Fruit fly (Drosophila melanogaster): ENCODE results near the gene RYa-R.

RYa-R gene

DNA sequence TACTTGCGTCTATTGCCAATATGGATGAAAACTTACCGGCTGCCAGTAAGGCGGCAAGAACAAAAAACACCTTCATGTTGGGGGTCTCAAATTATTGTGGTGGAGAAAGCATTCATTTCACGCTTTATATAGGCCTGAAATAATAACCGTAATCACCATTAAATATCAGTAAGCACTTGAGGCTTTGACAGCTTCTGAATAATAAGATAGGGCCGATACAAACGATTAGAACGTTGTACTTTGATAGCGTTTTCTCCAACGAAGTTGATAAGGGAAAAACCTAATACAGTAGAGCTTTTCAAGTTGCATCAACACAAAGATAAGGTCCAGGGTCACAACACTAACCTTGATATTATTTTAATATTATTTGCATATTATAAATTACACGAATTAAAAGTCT lies 24.5 kb downstream of the RYa-R start, which contains the start of gene CG6283:
Gene CG6283 (minus strand): TSS at position 101 of the 400 bp plus-strand sequence.
- TF ChIP-seq eg (GFP tag; IDR thresholded peaks at IDR 0.05) (no peak), CG10669 (GFP tag; optimal IDR thresholded peaks at IDR 0.05) (no peak), Sox102F (GFP tag; optimal IDR thresholded peaks at IDR 0.05) (no peak), OdsH (GFP tag; optimal IDR thresholded peaks at IDR 0.05) (no peak), CG15336 (GFP tag; IDR thresholded peaks at IDR 0.05) (no peak), CG6163 (GFP tag; IDR thresholded peaks at IDR 0.05) (no peak), CG8119 (GFP tag; IDR thresholded peaks at IDR 0.05) (no peak), fkh (GFP tag; optimal IDR thresholded peaks at IDR 0.05) (no peak), svp (GFP tag) (no peak), CG31627 (GFP tag; optimal IDR thresholded peaks at IDR 0.05) (no peak), CG8632 (GFP tag; optimal IDR thresholded peaks at IDR 0.05) (no peak), CG11902 (GFP tag; optimal IDR thresholded peaks at IDR 0.05) (no peak), CG11294 (GFP tag; IDR thresholded peaks at IDR 0.05) (no peak), topi (GFP tag; optimal IDR thresholded peaks at IDR 0.05) (no peak), CG9139 (GFP tag; optimal IDR thresholded peaks at IDR 0.05) (no peak), Sox14 (GFP tag; optimal IDR thresholded peaks at IDR 0.05) (no peak), acj6 (GFP tag; optimal IDR thresholded peaks at IDR 0.05) (no peak), CG3032 (tag; optimal IDR thresholded peaks at IDR 0.05) (no peak)

dm6 chr3R:27023117-27023516 lies 26.3 kb downstream of the RYa-R start, which contains the start of gene CG6277:
CG6277 (minus strand) TSS chr3R:27023217.
- no peak for TF ChIP-seq Sox14 (GFP tag; optimal IDR thresholded peaks at IDR 0.05)
- TF ChIP-seq CG8632 (GFP tag; optimal IDR thresholded peaks at IDR 0.05) = no peak
- TF ChIP-seq vri (GFP tag; optimal IDR thresholded peaks at IDR 0.05) = peak; percentile 37

DNA sequence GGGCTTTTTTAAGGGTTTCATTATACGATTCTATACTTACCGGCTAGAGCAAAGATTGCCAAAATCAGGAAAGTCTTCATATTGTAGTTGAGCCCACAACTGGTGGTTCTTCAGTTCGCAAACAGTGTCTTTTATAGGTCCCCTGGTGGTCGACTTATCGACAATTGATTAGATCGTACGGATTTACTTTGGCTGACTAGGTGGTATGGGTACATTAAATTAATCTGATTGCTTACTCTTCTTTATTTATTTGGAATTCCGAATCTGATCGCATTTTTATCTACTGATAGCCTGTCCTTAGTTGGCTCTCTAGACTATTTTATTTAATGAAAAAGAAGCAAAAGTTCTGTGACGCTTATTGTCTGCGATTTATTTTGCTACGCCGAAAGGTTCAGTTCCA lies 29.2 kb downstream of the RYa-R start, which contains the start of gene CG6271:
Gene CG6271 (minus strand): TSS at position 101 of the 400 bp plus-strand sequence.
- TF ChIP-seq CG7368 (GFP tag; optimal IDR thresholded peaks at IDR 0.05) = no peak
- TF ChIP-seq ss (GFP tag; optimal IDR thresholded peaks at IDR 0.05) = no peak
- no peak for TF ChIP-seq topi (GFP tag; optimal IDR thresholded peaks at IDR 0.05)
- no peak for TF ChIP-seq CG31627 (GFP tag; optimal IDR thresholded peaks at IDR 0.05)
- no peak for TF ChIP-seq achi (GFP tag; optimal IDR thresholded peaks at IDR 0.05)
- TF ChIP-seq Eip78C (GFP tag) = no peak

DNA sequence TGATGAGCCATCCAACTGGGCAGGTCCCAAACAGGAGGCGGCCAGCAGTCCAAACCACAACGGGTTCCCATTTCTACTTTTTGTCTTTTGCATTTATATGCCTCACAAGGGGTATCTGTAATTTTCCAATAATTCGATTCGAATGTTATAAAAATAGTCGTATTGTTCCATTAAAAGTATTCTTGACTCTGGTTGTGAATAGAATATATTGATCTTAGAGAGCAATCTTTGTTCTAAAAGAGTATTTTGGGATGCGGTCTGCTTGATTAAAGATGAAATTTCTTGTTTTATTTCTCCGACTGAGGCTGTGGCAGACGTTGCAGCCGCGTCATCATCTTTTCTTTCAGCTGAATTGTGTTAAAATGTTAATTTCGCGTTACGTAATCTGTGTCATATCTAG lies 37.2 kb downstream of the RYa-R start:
- TF ChIP-seq salr (GFP tag; optimal IDR thresholded peaks at IDR 0.05) = no peak
- no peak for TF ChIP-seq vri (GFP tag; optimal IDR thresholded peaks at IDR 0.05)
- TF ChIP-seq eg (GFP tag; IDR thresholded peaks at IDR 0.05) = peak; percentile 41; the same call in 1 of the 3 replicates
- no peak for TF ChIP-seq esn (GFP tag; optimal IDR thresholded peaks at IDR 0.05)
- peak; percentile 2 for TF ChIP-seq OdsH (GFP tag; optimal IDR thresholded peaks at IDR 0.05)
- peak; percentile 68 for TF ChIP-seq Eip78C (GFP tag)
- peak; percentile 51; the same call in 1 of the 3 replicates for TF ChIP-seq CG8119 (GFP tag; IDR thresholded peaks at IDR 0.05)
- TF ChIP-seq CG6276 (GFP tag; optimal IDR thresholded peaks at IDR 0.05) = peak; percentile 51
- no peak for TF ChIP-seq Sox14 (GFP tag; optimal IDR thresholded peaks at IDR 0.05)
- TF ChIP-seq CG6163 (GFP tag; IDR thresholded peaks at IDR 0.05) = peak; percentile 30; the same call in 1 of the 3 replicates
- peak; percentile 23 for TF ChIP-seq Hr4 (GFP tag; optimal IDR thresholded peaks at IDR 0.05)
- TF ChIP-seq CG15336 (GFP tag; IDR thresholded peaks at IDR 0.05) = 0 out of 2 replicates have a peak, but pooled peaks have one; percentile 51
- no peak for TF ChIP-seq dac (GFP tag; optimal IDR thresholded peaks at IDR 0.05)
- no peak for TF ChIP-seq Sox102F (GFP tag; optimal IDR thresholded peaks at IDR 0.05)
- TF ChIP-seq CG32006 (GFP tag; optimal IDR thresholded peaks at IDR 0.05) = peak; percentile 51
- peak; percentile 17 for TF ChIP-seq CG34406 (GFP tag; optimal IDR thresholded peaks at IDR 0.05)
- no peak for TF ChIP-seq CG6854 (GFP tag; optimal IDR thresholded peaks at IDR 0.05)
- no peak for TF ChIP-seq CG8319 (GFP tag; optimal IDR thresholded peaks at IDR 0.05)

- TF ChIP-seq fd85E (GFP tag; optimal IDR thresholded peaks at IDR 0.05) = no peak
- peak in 1 of 2 experiments; percentile 93 for TF ChIP-seq ss (GFP tag; optimal IDR thresholded peaks at IDR 0.05)
- TF ChIP-seq Hr4 (GFP tag; optimal IDR thresholded peaks at IDR 0.05) = no peak
- TF ChIP-seq CG10669 (GFP tag; optimal IDR thresholded peaks at IDR 0.05) = no peak
- peak; percentile 8 for TF ChIP-seq Eip78C (GFP tag)
- no peak for TF ChIP-seq Lpt (GFP tag; optimal IDR thresholded peaks at IDR 0.05)
- TF ChIP-seq net (GFP tag; optimal IDR thresholded peaks at IDR 0.05) = no peak
- TF ChIP-seq Hr39 (GFP tag; optimal IDR thresholded peaks at IDR 0.05) = no peak
Measured at dm6 chr3R:27040044-27040443, 43.3 kb downstream of the RYa-R start.
